Worm (Caenorhabditis elegans) whole organism, mixed stage, embryonic: ENCODE results near the gene W10D9.3.
A peak's percentile ranks its signal among the peaks of the same experiment; 100 is the strongest.
"Not testable (repeated sequence)": the region's sequence is repeated elsewhere in the genome, so short reads cannot be mapped to it uniquely, and the experiment has no call there.

ENCODE experiments used
- M03D4.4 ChIP-seq: sonication (generic microtip); optimal IDR thresholded peaks from 2 replicates; lab custom pipeline; 2017; ENCODE audit warnings: mild to moderate bottlenecking, missing genetic modification characterization, missing compliant biosample characterization
- bed-3 ChIP-seq: fragments of 200-800 bp; sonication (Bioruptor generic); optimal IDR thresholded peaks from 3 replicates; lab custom pipeline; 2018; ENCODE audit warnings: mild to moderate bottlenecking, missing genetic modification characterization, moderate library complexity, missing compliant biosample characterization
- blmp-1 ChIP-seq: fragments of 150-350 bp; optimal IDR thresholded peaks from 2 replicates; lab custom pipeline; 2014; ENCODE audit warnings: missing biosample characterization, missing genetic modification characterization
- ceh-83 ChIP-seq: fragments of 200-800 bp; sonication (Bioruptor generic); optimal IDR thresholded peaks from 2 replicates; lab custom pipeline; 2018; ENCODE audit warnings: mild to moderate bottlenecking, missing genetic modification characterization, missing compliant biosample characterization
- ces-1 ChIP-seq: fragments of 150-350 bp; optimal IDR thresholded peaks from 2 replicates; lab custom pipeline; 2014; ENCODE audit warnings: missing biosample characterization, missing genetic modification reagents, missing genetic modification characterization
- cnd-1 ChIP-seq: fragments of 200-800 bp; sonication (Bioruptor generic); optimal IDR thresholded peaks from 2 replicates; lab custom pipeline; 2018; ENCODE audit warnings: mild to moderate bottlenecking, missing genetic modification characterization, missing compliant biosample characterization
- drap-1 ChIP-seq: fragments of 200-800 bp; sonication (Bioruptor generic); optimal IDR thresholded peaks from 3 replicates; lab custom pipeline; 2018; ENCODE audit warnings: mild to moderate bottlenecking, missing genetic modification characterization, missing compliant biosample characterization
- elt-1 ChIP-seq: sonication (generic microtip); optimal IDR thresholded peaks from 2 replicates; lab custom pipeline; 2017; ENCODE audit warnings: missing genetic modification characterization, mild to moderate bottlenecking, missing compliant biosample characterization, antibody characterized with exemption, moderate library complexity, borderline replicate concordance; ENCODE audit not compliant: insufficient read depth
- elt-3 ChIP-seq: fragments of 150-350 bp; optimal IDR thresholded peaks from 2 replicates; lab custom pipeline; 2014; ENCODE audit warnings: missing biosample characterization, missing genetic modification characterization
- flh-1 ChIP-seq: fragments of 200-800 bp; sonication (Bioruptor generic); optimal IDR thresholded peaks from 2 replicates; lab custom pipeline; 2018; ENCODE audit warnings: mild to moderate bottlenecking, missing genetic modification characterization, moderate library complexity, missing compliant biosample characterization
- hlh-1 ChIP-seq: fragments of 150-350 bp; optimal IDR thresholded peaks from 2 replicates; lab custom pipeline; 2014; ENCODE audit warnings: missing biosample characterization, missing genetic modification reagents, missing genetic modification characterization
- lin-13 ChIP-seq: fragments of 150-350 bp; optimal IDR thresholded peaks from 2 replicates; lab custom pipeline; 2014; ENCODE audit warnings: missing biosample characterization, missing genetic modification characterization
- lin-32 ChIP-seq: fragments of 200-800 bp; sonication (Bioruptor generic); optimal IDR thresholded peaks from 2 replicates; lab custom pipeline; 2018; ENCODE audit warnings: mild to moderate bottlenecking, missing genetic modification characterization, missing compliant biosample characterization
- lsy-2 ChIP-seq: fragments of 150-350 bp; optimal IDR thresholded peaks from 2 replicates; lab custom pipeline; 2014; ENCODE audit warnings: missing biosample characterization, missing genetic modification characterization
- mep-1 ChIP-seq: fragments of 150-350 bp; optimal IDR thresholded peaks from 2 replicates; lab custom pipeline; 2017; ENCODE audit warnings: missing biosample characterization, missing genetic modification reagents, missing genetic modification characterization, inconsistent platforms
- mls-2 ChIP-seq: sonication (generic microtip); optimal IDR thresholded peaks from 2 replicates; lab custom pipeline; 2016; ENCODE audit warnings: mild to moderate bottlenecking, missing genetic modification characterization, moderate library complexity, missing compliant biosample characterization
- nhr-2 ChIP-seq: fragments of 150-350 bp; optimal IDR thresholded peaks from 2 replicates; lab custom pipeline; 2014; ENCODE audit warnings: missing biosample characterization, missing genetic modification characterization
- nhr-237 ChIP-seq: fragments of 150-350 bp; optimal IDR thresholded peaks from 2 replicates; lab custom pipeline; 2014; ENCODE audit warnings: missing biosample characterization, missing genetic modification characterization
- nhr-76 ChIP-seq: sonication (generic microtip); optimal IDR thresholded peaks from 2 replicates; lab custom pipeline; 2017; ENCODE audit warnings: missing biosample characterization, missing genetic modification characterization
- pha-4 ChIP-seq: fragments of 150-350 bp; optimal IDR thresholded peaks from 2 replicates; lab custom pipeline; 2018; ENCODE audit warnings: missing biosample characterization, missing genetic modification reagents, missing genetic modification characterization
- sem-2 ChIP-seq: fragments of 200-800 bp; sonication (Bioruptor generic); optimal IDR thresholded peaks from 2 replicates; lab custom pipeline; 2018; ENCODE audit warnings: mild to moderate bottlenecking, missing genetic modification characterization, missing compliant biosample characterization
- snpc-4 ChIP-seq: fragments of 150-350 bp; optimal IDR thresholded peaks from 2 replicates; lab custom pipeline; 2014; ENCODE audit warnings: missing biosample characterization, missing genetic modification characterization
- sptf-1 ChIP-seq: sonication (generic microtip); optimal IDR thresholded peaks from 2 replicates; lab custom pipeline; 2017; ENCODE audit warnings: mild to moderate bottlenecking, missing genetic modification characterization, moderate library complexity, missing compliant biosample characterization
- tbx-8 ChIP-seq: fragments of 200-800 bp; sonication (Bioruptor generic); optimal IDR thresholded peaks from 2 replicates; lab custom pipeline; 2018; ENCODE audit warnings: mild to moderate bottlenecking, missing genetic modification characterization, moderate library complexity, missing compliant biosample characterization
- unc-120 ChIP-seq: sonication (generic microtip); optimal IDR thresholded peaks from 2 replicates; lab custom pipeline; 2017; ENCODE audit warnings: missing genetic modification characterization, missing compliant biosample characterization; ENCODE audit not compliant: poor library complexity, severe bottlenecking
- unc-62 ChIP-seq: fragments of 150-350 bp; optimal IDR thresholded peaks from 2 replicates; lab custom pipeline; 2014; ENCODE audit warnings: missing biosample characterization, missing genetic modification reagents, missing genetic modification characterization
- zip-8 ChIP-seq: fragments of 150-350 bp; optimal IDR thresholded peaks from 2 replicates; lab custom pipeline; 2014; ENCODE audit warnings: missing biosample characterization, missing genetic modification characterization

W10D9.3 gene

ce11 chrII:473203-473602, 12.5 kb upstream of the W10D9.3 start, which contains the start of gene W07E6.5:
TSS of gene W07E6.5 (plus strand) at chrII:473503.
- no peak for TF ChIP-seq unc-120 (tag; lab: Kevin White, UChicago)
- no peak for TF ChIP-seq mls-2 (tag; lab: Kevin White, UChicago)
- TF ChIP-seq pha-4: no peak
- TF ChIP-seq lin-13 (tag; lab: Kevin White, UChicago): no peak
- TF ChIP-seq elt-3 (tag; lab: Kevin White, UChicago): no peak
- no peak for TF ChIP-seq blmp-1 (tag; lab: Kevin White, UChicago)
- no peak for TF ChIP-seq M03D4.4 (tag; lab: Kevin White, UChicago)
- no peak for TF ChIP-seq tbx-8 (GFP tag; lab: Kevin White, UChicago)
- TF ChIP-seq cnd-1 (tag; lab: Kevin White, UChicago): no peak
- TF ChIP-seq ceh-83 (GFP tag; lab: Kevin White, UChicago): no peak
- TF ChIP-seq mep-1 (tag; lab: Kevin White, UChicago): no peak
- TF ChIP-seq nhr-237: no peak
- no peak for TF ChIP-seq flh-1 (GFP tag; lab: Kevin White, UChicago)
- TF ChIP-seq ces-1: no peak
- TF ChIP-seq bed-3 (GFP tag; lab: Kevin White, UChicago): no peak
- no peak for TF ChIP-seq lin-32
- no peak for TF ChIP-seq zip-8 (tag; lab: Kevin White, UChicago)
- no peak for TF ChIP-seq hlh-1 (tag; lab: Kevin White, UChicago)
- no peak for TF ChIP-seq nhr-2 (tag; lab: Kevin White, UChicago)
- TF ChIP-seq, all 35 proteins: peak for 0

- no peak for TF ChIP-seq unc-62 (GFP tag; lab: Kevin White, UChicago)
- no peak for TF ChIP-seq elt-1
- TF ChIP-seq hlh-1 (tag; lab: Kevin White, UChicago): no peak
- no peak for TF ChIP-seq nhr-76 (tag; lab: Kevin White, UChicago)
- TF ChIP-seq, all 35 proteins: peak for 0
These were observed 9.6 kb upstream of the W10D9.3 start, which contains the start of gene tomm-22 for ce11 chrII:470375-470774. TSS of gene tomm-22 (minus strand) at chrII:470475.

ce11 chrII:467265-467664, 6.5 kb upstream of the W10D9.3 start, which contains the start of gene nfyb-1:
TSS of gene nfyb-1 (minus strand) at chrII:467365.
- TF ChIP-seq ceh-83 (GFP tag; lab: Kevin White, UChicago) (no peak), pha-4 (no peak), sptf-1 (tag; lab: Kevin White, UChicago) (no peak)

- TF ChIP-seq sem-2 (GFP tag; lab: Kevin White, UChicago) (no peak), lsy-2 (tag; lab: Kevin White, UChicago) (peak; percentile 76)
These were observed 562 bp upstream of the W10D9.3 start for ce11 chrII:461297-461696.

- TF ChIP-seq elt-3 (tag; lab: Kevin White, UChicago): no peak
- TF ChIP-seq lsy-2 (tag; lab: Kevin White, UChicago): peak; percentile 27
- TF ChIP-seq, all 35 proteins: peak for 1
These were observed 2.9 kb downstream of the W10D9.3 start, which contains the start of gene gvd-1 for ce11 chrII:457790-458189. TSS of gene gvd-1 (minus strand) at chrII:457890.

- TF ChIP-seq lin-13 (tag; lab: Kevin White, UChicago) (peak; percentile 78), lsy-2 (tag; lab: Kevin White, UChicago) (peak; percentile 90), drap-1 (GFP tag; lab: Kevin White, UChicago) (no peak), nhr-237 (no peak)
These were observed 4.4 kb downstream of the W10D9.3 start for ce11 chrII:456371-456770.

ce11 chrII:454646-455045, 6.1 kb downstream of the W10D9.3 start, which contains the start of gene W10D9.1:
TSS of gene W10D9.1 (plus strand) at chrII:454946.
- not testable (repeated sequence) for TF ChIP-seq snpc-4 (tag; lab: Kevin White, UChicago); ceh-83 (GFP tag; lab: Kevin White, UChicago); blmp-1 (tag; lab: Kevin White, UChicago)
